Fruit fly (Drosophila melanogaster) whole organism, prepupa: ENCODE results near the gene PolG2.

Source experiments
- Blimp-1 ChIP-seq: fragments of 200-800 bp; sonication (Bioruptor generic); optimal IDR thresholded peaks from 3 replicates; lab custom pipeline; 2017; ENCODE audit warnings: missing biosample characterization, missing genetic modification characterization, mild to moderate bottlenecking, moderate library complexity, missing genetic modification reagents
- CG10631 ChIP-seq: fragments of 200-800 bp; sonication (Bioruptor generic); optimal IDR thresholded peaks from 2 replicates; lab custom pipeline; 2016; ENCODE audit warnings: missing biosample characterization, missing genetic modification characterization
- CG11294 ChIP-seq: fragments of 200-800 bp; sonication (Bioruptor generic); IDR thresholded peaks from 2 replicates; pipeline ENCODE4 v1.3.6; 2022; ENCODE audit warnings: missing biosample characterization, missing genetic modification characterization
- CG11762 ChIP-seq: fragments of 200-800 bp; sonication (Bioruptor generic); optimal IDR thresholded peaks from 3 replicates; lab custom pipeline; 2016; ENCODE audit warnings: missing biosample characterization, missing genetic modification characterization; ENCODE audit not compliant: insufficient read depth
- CG11902 ChIP-seq: fragments of 200-800 bp; sonication (Bioruptor generic); optimal IDR thresholded peaks from 3 replicates; lab custom pipeline; 2016; ENCODE audit warnings: missing biosample characterization, missing genetic modification characterization
- CG15336 ChIP-seq: fragments of 200-800 bp; sonication (Bioruptor generic); IDR thresholded peaks from 2 replicates; pipeline ENCODE4 v1.3.6; 2022; ENCODE audit warnings: missing biosample characterization, missing genetic modification characterization
- CG1621 ChIP-seq: fragments of 200-800 bp; sonication (Bioruptor generic); optimal IDR thresholded peaks from 3 replicates; lab custom pipeline; 2018; ENCODE audit warnings: missing biosample characterization, mild to moderate bottlenecking, missing genetic modification characterization
- CG16779 ChIP-seq: fragments of 200-800 bp; sonication (Bioruptor generic); optimal IDR thresholded peaks from 3 replicates; lab custom pipeline; 2017; ENCODE audit warnings: missing biosample characterization, mild to moderate bottlenecking, missing genetic modification characterization
- CG3032 ChIP-seq: fragments of 200-800 bp; optimal IDR thresholded peaks from 2 replicates; lab custom pipeline; 2019; ENCODE audit warnings: missing biosample characterization, mild to moderate bottlenecking, missing genetic modification characterization, moderate library complexity
- CG31627 ChIP-seq: fragments of 200-800 bp; sonication (Bioruptor generic); optimal IDR thresholded peaks from 3 replicates; lab custom pipeline; 2016; ENCODE audit warnings: missing biosample characterization, missing genetic modification characterization
- CG3919 ChIP-seq: fragments of 200-800 bp; sonication (Bioruptor generic); optimal IDR thresholded peaks from 3 replicates; lab custom pipeline; 2016; ENCODE audit warnings: missing biosample characterization, missing genetic modification characterization
- CG6163 ChIP-seq: fragments of 200-800 bp; sonication (Bioruptor generic); IDR thresholded peaks from 3 replicates; pipeline ENCODE4 v1.3.6; 2022; ENCODE audit warnings: missing biosample characterization, missing genetic modification characterization
- CG6276 ChIP-seq: fragments of 200-800 bp; sonication (Bioruptor generic); optimal IDR thresholded peaks from 2 replicates; lab custom pipeline; 2017; ENCODE audit warnings: missing biosample characterization, mild to moderate bottlenecking, missing genetic modification characterization
- CG6792 ChIP-seq: fragments of 200-800 bp; sonication (Bioruptor generic); optimal IDR thresholded peaks from 3 replicates; lab custom pipeline; 2016; ENCODE audit warnings: missing biosample characterization, missing genetic modification characterization
- CG6854 ChIP-seq: fragments of 200-800 bp; sonication (Bioruptor generic); optimal IDR thresholded peaks from 2 replicates; lab custom pipeline; 2017; ENCODE audit warnings: missing biosample characterization, mild to moderate bottlenecking, missing genetic modification characterization
- CG7368 ChIP-seq: fragments of 200-800 bp; sonication (Bioruptor generic); optimal IDR thresholded peaks from 3 replicates; lab custom pipeline; 2016; ENCODE audit warnings: missing biosample characterization, missing genetic modification characterization
- CG8119 ChIP-seq: fragments of 200-800 bp; sonication (Bioruptor generic); IDR thresholded peaks from 3 replicates; pipeline ENCODE4 v1.3.6; 2022; ENCODE audit warnings: missing biosample characterization, missing genetic modification characterization
- CG8319 ChIP-seq: fragments of 200-800 bp; sonication (Bioruptor generic); optimal IDR thresholded peaks from 3 replicates; lab custom pipeline; 2016; ENCODE audit warnings: missing biosample characterization, missing genetic modification characterization
- CG8632 ChIP-seq: fragments of 200-800 bp; sonication (Bioruptor generic); optimal IDR thresholded peaks from 3 replicates; lab custom pipeline; 2016; ENCODE audit warnings: missing biosample characterization, missing genetic modification characterization
- CG9139 ChIP-seq: fragments of 200-800 bp; sonication (Bioruptor generic); optimal IDR thresholded peaks from 3 replicates; lab custom pipeline; 2017; ENCODE audit warnings: missing biosample characterization, mild to moderate bottlenecking, missing genetic modification characterization
- Eip75B ChIP-seq: fragments of 200-800 bp; sonication (Bioruptor generic); optimal IDR thresholded peaks from 3 replicates; lab custom pipeline; 2016; ENCODE audit warnings: missing biosample characterization, missing genetic modification characterization
- Eip78C ChIP-seq: fragments of 200-800 bp; sonication (Bioruptor generic); peaks from one replicate; lab custom pipeline; 2016; ENCODE audit warnings: missing biosample characterization, missing genetic modification characterization
- Eip93F ChIP-seq: fragments of 200-800 bp; sonication (Bioruptor generic); optimal IDR thresholded peaks from 2 replicates; lab custom pipeline; 2016; ENCODE audit warnings: missing biosample characterization, mild to moderate bottlenecking, missing genetic modification characterization
- Ets21C ChIP-seq: fragments of 200-800 bp; sonication (Bioruptor generic); optimal IDR thresholded peaks from 3 replicates; lab custom pipeline; 2016; ENCODE audit warnings: missing biosample characterization, missing genetic modification characterization
- Ets96B ChIP-seq: fragments of 200-800 bp; optimal IDR thresholded peaks from 2 replicates; lab custom pipeline; 2019; ENCODE audit warnings: missing biosample characterization, mild to moderate bottlenecking, missing genetic modification characterization, moderate library complexity
- Hr38 ChIP-seq: sonication (Bioruptor generic); optimal IDR thresholded peaks from 2 replicates; lab custom pipeline; 2016; ENCODE audit warnings: missing biosample characterization, missing genetic modification characterization
- Hr39 ChIP-seq: fragments of 200-800 bp; sonication (Bioruptor generic); optimal IDR thresholded peaks from 2 replicates; lab custom pipeline; 2016; ENCODE audit warnings: missing biosample characterization, missing genetic modification characterization
- Hr4 ChIP-seq: fragments of 200-800 bp; sonication (Bioruptor generic); optimal IDR thresholded peaks from 3 replicates; lab custom pipeline; 2016; ENCODE audit warnings: missing biosample characterization, missing genetic modification characterization
- Met ChIP-seq: fragments of 200-800 bp; sonication (Bioruptor generic); optimal IDR thresholded peaks from 3 replicates; lab custom pipeline; 2016; ENCODE audit warnings: missing biosample characterization, missing genetic modification characterization
- OdsH ChIP-seq: fragments of 200-800 bp; sonication (Bioruptor generic); optimal IDR thresholded peaks from 3 replicates; lab custom pipeline; 2016; ENCODE audit warnings: missing biosample characterization, missing genetic modification characterization
- Smox ChIP-seq: fragments of 200-800 bp; sonication (Bioruptor generic); optimal IDR thresholded peaks from 3 replicates; lab custom pipeline; 2016; ENCODE audit warnings: missing biosample characterization, missing genetic modification characterization
- Sox102F ChIP-seq: fragments of 200-800 bp; sonication (Bioruptor generic); optimal IDR thresholded peaks from 2 replicates; lab custom pipeline; 2016; ENCODE audit warnings: missing biosample characterization, mild to moderate bottlenecking, missing genetic modification characterization
- Sox14 ChIP-seq: fragments of 200-800 bp; sonication (Bioruptor generic); optimal IDR thresholded peaks from 3 replicates; lab custom pipeline; 2016; ENCODE audit warnings: missing biosample characterization, missing genetic modification characterization
- Sox15 ChIP-seq: fragments of 200-800 bp; sonication (Bioruptor generic); optimal IDR thresholded peaks from 3 replicates; lab custom pipeline; 2016; ENCODE audit warnings: missing biosample characterization, missing genetic modification characterization
- achi ChIP-seq: fragments of 200-800 bp; sonication (Bioruptor generic); optimal IDR thresholded peaks from 3 replicates; lab custom pipeline; 2016; ENCODE audit warnings: missing biosample characterization, missing genetic modification characterization
- acj6 ChIP-seq: fragments of 200-800 bp; sonication (Bioruptor generic); optimal IDR thresholded peaks from 3 replicates; lab custom pipeline; 2016; ENCODE audit warnings: missing biosample characterization, missing genetic modification characterization
- dac ChIP-seq: fragments of 200-800 bp; sonication (Bioruptor generic); optimal IDR thresholded peaks from 2 replicates; lab custom pipeline; 2017; ENCODE audit warnings: missing biosample characterization, mild to moderate bottlenecking, missing genetic modification characterization
- esn ChIP-seq: fragments of 200-800 bp; sonication (Bioruptor generic); optimal IDR thresholded peaks from 2 replicates; lab custom pipeline; 2016; ENCODE audit warnings: missing biosample characterization, mild to moderate bottlenecking, missing genetic modification characterization, moderate library complexity
- fd59A ChIP-seq: fragments of 200-800 bp; sonication (Bioruptor generic); optimal IDR thresholded peaks from 2 replicates; lab custom pipeline; 2017; ENCODE audit warnings: missing biosample characterization, mild to moderate bottlenecking, missing genetic modification characterization, missing genetic modification reagents
- fkh ChIP-seq: fragments of 200-800 bp; sonication (Bioruptor generic); optimal IDR thresholded peaks from 3 replicates; lab custom pipeline; 2017; ENCODE audit warnings: missing biosample characterization, mild to moderate bottlenecking, missing genetic modification characterization, moderate library complexity
- lz ChIP-seq: fragments of 200-800 bp; sonication (Bioruptor generic); optimal IDR thresholded peaks from 3 replicates; lab custom pipeline; 2016; ENCODE audit warnings: missing biosample characterization, missing genetic modification characterization
- net ChIP-seq: fragments of 200-800 bp; sonication (Bioruptor generic); optimal IDR thresholded peaks from 3 replicates; lab custom pipeline; 2016; ENCODE audit warnings: missing biosample characterization, missing genetic modification characterization
- salr ChIP-seq, 2 experiments: fragments of 200-800 bp; sonication (Bioruptor generic); optimal IDR thresholded peaks; 3 replicates each; lab custom pipeline; 2016 to 2018; ENCODE audit warnings: missing biosample characterization in 2 of 2, missing genetic modification characterization in 2 of 2, mild to moderate bottlenecking in 1 of 2
- spab ChIP-seq: fragments of 200-800 bp; sonication (Bioruptor generic); optimal IDR thresholded peaks from 2 replicates; lab custom pipeline; 2017; ENCODE audit warnings: missing biosample characterization, mild to moderate bottlenecking, missing genetic modification characterization, missing genetic modification reagents
- ss ChIP-seq, 2 experiments: fragments of 200-800 bp; sonication (Bioruptor generic); optimal IDR thresholded peaks; 2 replicates in 1 of 2; 3 replicates in 1 of 2; lab custom pipeline; 2017 to 2018; ENCODE audit warnings: mild to moderate bottlenecking in 2 of 2, missing biosample characterization in 2 of 2, missing genetic modification characterization in 2 of 2, moderate library complexity in 1 of 2
- svp ChIP-seq: fragments of 200-800 bp; sonication (Bioruptor generic); peaks from one replicate; lab custom pipeline; 2016; ENCODE audit warnings: missing biosample characterization, missing genetic modification characterization
- topi ChIP-seq: fragments of 200-800 bp; sonication (Bioruptor generic); optimal IDR thresholded peaks from 3 replicates; lab custom pipeline; 2016; ENCODE audit warnings: missing biosample characterization, missing genetic modification characterization
- vri ChIP-seq: fragments of 200-800 bp; sonication (Bioruptor generic); optimal IDR thresholded peaks from 3 replicates; lab custom pipeline; 2016; ENCODE audit warnings: missing biosample characterization, mild to moderate bottlenecking, missing genetic modification characterization

PolG2 gene

dm6 chr2L:13839744-13840151, 6.8 kb upstream of the PolG2 start (continued):
- TF ChIP-seq spab (GFP tag; lab: Kevin White, UChicago) = peak; percentile 77
- peak; percentile 77 for TF ChIP-seq CG11902
- peak; percentile 92 for TF ChIP-seq CG3919 (GFP tag; lab: Kevin White, UChicago)
- peak; percentile 91 for TF ChIP-seq Sox102F (GFP tag; lab: Kevin White, UChicago)
- TF ChIP-seq svp (GFP tag; lab: Kevin White, UChicago) = peak; percentile 93
- TF ChIP-seq CG3032 (tag; lab: Kevin White, UChicago) = peak; percentile 84
- peak; percentile 75 for TF ChIP-seq dac (GFP tag; lab: Kevin White, UChicago)
- peak; percentile 71 for TF ChIP-seq CG1621 (tag; lab: Kevin White, UChicago)

- TF ChIP-seq vri (GFP tag; lab: Kevin White, UChicago) (peak; percentile 3), CG10631 (no peak), fd59A (GFP tag; lab: Kevin White, UChicago) (no peak), CG1621 (tag; lab: Kevin White, UChicago) (no peak), CG15336 (GFP tag; lab: Robert Waterston, UW) (0 out of 2 replicates have a peak, but pooled peaks have one; percentile 18), Smox (GFP tag; lab: Kevin White, UChicago) (no peak), Ets96B (tag; lab: Kevin White, UChicago) (no peak), achi (GFP tag; lab: Kevin White, UChicago) (no peak), Ets21C (GFP tag; lab: Kevin White, UChicago) (no peak), CG6276 (GFP tag; lab: Kevin White, UChicago) (no peak), CG6854 (GFP tag; lab: Kevin White, UChicago) (no peak), CG8319 (no peak), Sox15 (GFP tag; lab: Kevin White, UChicago) (no peak), Eip78C (GFP tag; lab: Kevin White, UChicago) (peak; percentile 68), lz (GFP tag; lab: Kevin White, UChicago) (peak; percentile 20), CG16779 (tag; lab: Kevin White, UChicago) (no peak), Hr39 (GFP tag; lab: Kevin White, UChicago) (peak; percentile 3), Eip75B (GFP tag; lab: Kevin White, UChicago) (no peak), CG8119 (no peak), CG8632 (GFP tag; lab: Kevin White, UChicago) (no peak), fkh (GFP tag; lab: Kevin White, UChicago) (peak; percentile 42), net (GFP tag; lab: Kevin White, UChicago) (no peak), spab (GFP tag; lab: Kevin White, UChicago) (no peak), Eip93F (GFP tag; lab: Kevin White, UChicago) (peak; percentile 7), CG6163 (no peak), ss (GFP tag; optimal IDR thresholded peaks at IDR 0.05; lab: Kevin White, UChicago) (no peak), CG11902 (no peak), svp (GFP tag; lab: Kevin White, UChicago) (no peak), Blimp-1 (GFP tag; lab: Kevin White, UChicago) (no peak), Sox102F (GFP tag; lab: Kevin White, UChicago) (no peak), CG31627 (GFP tag; lab: Kevin White, UChicago) (peak; percentile 17), Met (GFP tag; lab: Kevin White, UChicago) (peak; percentile 30), CG11294 (no peak), OdsH (GFP tag; lab: Kevin White, UChicago) (no peak), CG7368 (GFP tag; lab: Kevin White, UChicago) (no peak), CG11762 (no peak), topi (GFP tag; lab: Kevin White, UChicago) (no peak), Hr38 (GFP tag; lab: Kevin White, UChicago) (no peak), Hr4 (no peak), Sox14 (GFP tag; lab: Kevin White, UChicago) (no peak), salr (GFP tag; optimal IDR thresholded peaks at IDR 0.05; lab: Kevin White, UChicago) (no peak), acj6 (GFP tag; lab: Kevin White, UChicago) (no peak), CG3919 (GFP tag; lab: Kevin White, UChicago) (no peak), esn (no peak), CG9139 (GFP tag; lab: Kevin White, UChicago) (no peak), CG6792 (no peak)
Measured at dm6 chr2L:13838647-13839390, 5.9 kb upstream of the PolG2 start.
